Worm (Caenorhabditis elegans) whole organism, mixed stage, embryonic: ENCODE data around the gene T05B4.12.
A peak's percentile ranks its signal among the peaks of the same experiment; 100 is the strongest.

Experiments
- M03D4.4 ChIP-seq: sonication (generic microtip); optimal IDR thresholded peaks from 2 replicates; lab custom pipeline; 2017; ENCODE audit warnings: mild to moderate bottlenecking, missing genetic modification characterization, missing compliant biosample characterization
- bed-3 ChIP-seq: fragments of 200-800 bp; sonication (Bioruptor generic); optimal IDR thresholded peaks from 3 replicates; lab custom pipeline; 2018; ENCODE audit warnings: mild to moderate bottlenecking, missing genetic modification characterization, moderate library complexity, missing compliant biosample characterization
- blmp-1 ChIP-seq: fragments of 150-350 bp; optimal IDR thresholded peaks from 2 replicates; lab custom pipeline; 2014; ENCODE audit warnings: missing biosample characterization, missing genetic modification characterization
- ceh-39 ChIP-seq: fragments of 150-350 bp; optimal IDR thresholded peaks from 2 replicates; lab custom pipeline; 2014; ENCODE audit warnings: missing biosample characterization, missing genetic modification characterization
- ceh-43 ChIP-seq: fragments of 200-800 bp; sonication (Bioruptor generic); optimal IDR thresholded peaks from 2 replicates; lab custom pipeline; 2018; ENCODE audit warnings: mild to moderate bottlenecking, missing genetic modification characterization, moderate library complexity, missing compliant biosample characterization
- ceh-83 ChIP-seq: fragments of 200-800 bp; sonication (Bioruptor generic); optimal IDR thresholded peaks from 2 replicates; lab custom pipeline; 2018; ENCODE audit warnings: mild to moderate bottlenecking, missing genetic modification characterization, missing compliant biosample characterization
- ces-1 ChIP-seq: fragments of 150-350 bp; optimal IDR thresholded peaks from 2 replicates; lab custom pipeline; 2014; ENCODE audit warnings: missing biosample characterization, missing genetic modification reagents, missing genetic modification characterization
- drap-1 ChIP-seq: fragments of 200-800 bp; sonication (Bioruptor generic); optimal IDR thresholded peaks from 3 replicates; lab custom pipeline; 2018; ENCODE audit warnings: mild to moderate bottlenecking, missing genetic modification characterization, missing compliant biosample characterization
- elt-1 ChIP-seq: sonication (generic microtip); optimal IDR thresholded peaks from 2 replicates; lab custom pipeline; 2017; ENCODE audit warnings: missing genetic modification characterization, mild to moderate bottlenecking, missing compliant biosample characterization, antibody characterized with exemption, moderate library complexity, borderline replicate concordance; ENCODE audit not compliant: insufficient read depth
- hlh-1 ChIP-seq: fragments of 150-350 bp; optimal IDR thresholded peaks from 2 replicates; lab custom pipeline; 2014; ENCODE audit warnings: missing biosample characterization, missing genetic modification reagents, missing genetic modification characterization
- lin-13 ChIP-seq: fragments of 150-350 bp; optimal IDR thresholded peaks from 2 replicates; lab custom pipeline; 2014; ENCODE audit warnings: missing biosample characterization, missing genetic modification characterization
- lin-32 ChIP-seq: fragments of 200-800 bp; sonication (Bioruptor generic); optimal IDR thresholded peaks from 2 replicates; lab custom pipeline; 2018; ENCODE audit warnings: mild to moderate bottlenecking, missing genetic modification characterization, missing compliant biosample characterization
- lsy-2 ChIP-seq: fragments of 150-350 bp; optimal IDR thresholded peaks from 2 replicates; lab custom pipeline; 2014; ENCODE audit warnings: missing biosample characterization, missing genetic modification characterization
- mab-5 ChIP-seq: fragments of 150-350 bp; optimal IDR thresholded peaks from 2 replicates; lab custom pipeline; 2014; ENCODE audit warnings: missing biosample characterization, missing genetic modification characterization
- mls-2 ChIP-seq: sonication (generic microtip); optimal IDR thresholded peaks from 2 replicates; lab custom pipeline; 2016; ENCODE audit warnings: mild to moderate bottlenecking, missing genetic modification characterization, moderate library complexity, missing compliant biosample characterization
- nhr-12 ChIP-seq: fragments of 150-350 bp; optimal IDR thresholded peaks from 2 replicates; lab custom pipeline; 2014; ENCODE audit warnings: missing biosample characterization, missing genetic modification characterization
- nhr-2 ChIP-seq: fragments of 150-350 bp; optimal IDR thresholded peaks from 2 replicates; lab custom pipeline; 2014; ENCODE audit warnings: missing biosample characterization, missing genetic modification characterization
- nhr-237 ChIP-seq: fragments of 150-350 bp; optimal IDR thresholded peaks from 2 replicates; lab custom pipeline; 2014; ENCODE audit warnings: missing biosample characterization, missing genetic modification characterization
- nhr-28 ChIP-seq: fragments of 150-350 bp; optimal IDR thresholded peaks from 2 replicates; lab custom pipeline; 2014; ENCODE audit warnings: missing biosample characterization, missing genetic modification characterization
- nhr-76 ChIP-seq: sonication (generic microtip); optimal IDR thresholded peaks from 2 replicates; lab custom pipeline; 2017; ENCODE audit warnings: missing biosample characterization, missing genetic modification characterization
- pha-4 ChIP-seq: fragments of 150-350 bp; optimal IDR thresholded peaks from 2 replicates; lab custom pipeline; 2018; ENCODE audit warnings: missing biosample characterization, missing genetic modification reagents, missing genetic modification characterization
- sem-2 ChIP-seq: fragments of 200-800 bp; sonication (Bioruptor generic); optimal IDR thresholded peaks from 2 replicates; lab custom pipeline; 2018; ENCODE audit warnings: mild to moderate bottlenecking, missing genetic modification characterization, missing compliant biosample characterization
- snpc-4 ChIP-seq: fragments of 150-350 bp; optimal IDR thresholded peaks from 2 replicates; lab custom pipeline; 2014; ENCODE audit warnings: missing biosample characterization, missing genetic modification characterization
- sptf-1 ChIP-seq: sonication (generic microtip); optimal IDR thresholded peaks from 2 replicates; lab custom pipeline; 2017; ENCODE audit warnings: mild to moderate bottlenecking, missing genetic modification characterization, moderate library complexity, missing compliant biosample characterization
- unc-120 ChIP-seq: sonication (generic microtip); optimal IDR thresholded peaks from 2 replicates; lab custom pipeline; 2017; ENCODE audit warnings: missing genetic modification characterization, missing compliant biosample characterization; ENCODE audit not compliant: poor library complexity, severe bottlenecking
- unc-39 ChIP-seq: fragments of 150-350 bp; optimal IDR thresholded peaks from 2 replicates; lab custom pipeline; 2014; ENCODE audit warnings: missing biosample characterization, missing genetic modification characterization
- unc-62 ChIP-seq: fragments of 150-350 bp; optimal IDR thresholded peaks from 2 replicates; lab custom pipeline; 2014; ENCODE audit warnings: missing biosample characterization, missing genetic modification reagents, missing genetic modification characterization
- zip-8 ChIP-seq: fragments of 150-350 bp; optimal IDR thresholded peaks from 2 replicates; lab custom pipeline; 2014; ENCODE audit warnings: missing biosample characterization, missing genetic modification characterization
- ztf-11 ChIP-seq: fragments of 150-350 bp; optimal IDR thresholded peaks from 2 replicates; lab custom pipeline; 2014; ENCODE audit warnings: missing biosample characterization, missing genetic modification characterization

Gene T05B4.12

ce11 chrV:4162922-4163321, 37.1 kb upstream of the T05B4.12 start, which contains the start of gene Y45G5AM.4:
Y45G5AM.4 (plus strand) TSS chrV:4163222.
- TF ChIP-seq drap-1 (GFP tag; lab: Kevin White, UChicago): no peak
- no peak for TF ChIP-seq elt-1 (tag; lab: Kevin White, UChicago)
- TF ChIP-seq hlh-1 (tag; lab: Kevin White, UChicago): no peak
- TF ChIP-seq unc-62 (GFP tag; lab: Kevin White, UChicago): no peak
- TF ChIP-seq sem-2 (GFP tag; lab: Kevin White, UChicago): no peak
- TF ChIP-seq blmp-1 (tag; lab: Kevin White, UChicago): no peak
- TF ChIP-seq nhr-237 (tag; lab: Kevin White, UChicago): no peak
- no peak for TF ChIP-seq pha-4
- no peak for TF ChIP-seq lin-13 (tag; lab: Kevin White, UChicago)
- TF ChIP-seq snpc-4: no peak
- no peak for TF ChIP-seq nhr-12 (tag; lab: Kevin White, UChicago)
- TF ChIP-seq nhr-28 (tag; lab: Kevin White, UChicago): no peak
- no peak for TF ChIP-seq ztf-11
- TF ChIP-seq unc-39: no peak
- no peak for TF ChIP-seq ceh-39 (tag; lab: Kevin White, UChicago)
- no peak for TF ChIP-seq mls-2 (tag; lab: Kevin White, UChicago)
- no peak for TF ChIP-seq unc-120 (tag; lab: Kevin White, UChicago)

ce11 chrV:4160086-4160485, 34.3 kb upstream of the T05B4.12 start, which contains the start of gene Y45G5AM.5:
Y45G5AM.5 (plus strand) TSS chrV:4160386.
- TF ChIP-seq zip-8: peak; percentile 64
- TF ChIP-seq nhr-28 (tag; lab: Kevin White, UChicago): no peak

- TF ChIP-seq unc-120 (tag; lab: Kevin White, UChicago) (peak; percentile 85), unc-62 (GFP tag; lab: Kevin White, UChicago) (peak; percentile 89), nhr-2 (no peak), hlh-1 (tag; lab: Kevin White, UChicago) (peak; percentile 99), drap-1 (GFP tag; lab: Kevin White, UChicago) (no peak)
Measured at ce11 chrV:4157291-4157690, 31.5 kb upstream of the T05B4.12 start.

- no peak for TF ChIP-seq elt-1 (tag; lab: Kevin White, UChicago)
- no peak for TF ChIP-seq M03D4.4 (tag; lab: Kevin White, UChicago)
- no peak for TF ChIP-seq nhr-76 (tag; lab: Kevin White, UChicago)
- no peak for TF ChIP-seq bed-3 (GFP tag; lab: Kevin White, UChicago)
- TF ChIP-seq snpc-4: no peak
- no peak for TF ChIP-seq ces-1 (GFP tag; lab: Kevin White, UChicago)
- TF ChIP-seq sptf-1 (tag; lab: Kevin White, UChicago): no peak
- no peak for TF ChIP-seq nhr-237 (tag; lab: Kevin White, UChicago)
- no peak for TF ChIP-seq lin-32 (GFP tag; lab: Kevin White, UChicago)
- no peak for TF ChIP-seq mls-2 (tag; lab: Kevin White, UChicago)
Measured at ce11 chrV:4152200-4152599, 26.4 kb upstream of the T05B4.12 start, which contains the start of gene Y45G5AM.6. Y45G5AM.6 (minus strand) TSS chrV:4152300.

- TF ChIP-seq nhr-28 (tag; lab: Kevin White, UChicago): no peak
- TF ChIP-seq unc-120 (tag; lab: Kevin White, UChicago): no peak
- TF ChIP-seq mab-5: no peak
- no peak for TF ChIP-seq pha-4
- TF ChIP-seq lsy-2 (tag; lab: Kevin White, UChicago): no peak
- TF ChIP-seq snpc-4: no peak
- no peak for TF ChIP-seq ceh-83
- no peak for TF ChIP-seq mls-2 (tag; lab: Kevin White, UChicago)
- TF ChIP-seq nhr-12 (tag; lab: Kevin White, UChicago): no peak
- no peak for TF ChIP-seq hlh-1 (tag; lab: Kevin White, UChicago)
- no peak for TF ChIP-seq elt-1 (tag; lab: Kevin White, UChicago)
- TF ChIP-seq ceh-43 (GFP tag; lab: Kevin White, UChicago): no peak
- no peak for TF ChIP-seq lin-13 (tag; lab: Kevin White, UChicago)
- TF ChIP-seq lin-32 (GFP tag; lab: Kevin White, UChicago): no peak
- no peak for TF ChIP-seq nhr-237 (tag; lab: Kevin White, UChicago)
- no peak for TF ChIP-seq sptf-1 (tag; lab: Kevin White, UChicago)
- no peak for TF ChIP-seq zip-8
Measured at ce11 chrV:4151400-4151799, 25.6 kb upstream of the T05B4.12 start.
